Worm (Caenorhabditis elegans): ENCODE data around the gene rpa-1.

DNA sequence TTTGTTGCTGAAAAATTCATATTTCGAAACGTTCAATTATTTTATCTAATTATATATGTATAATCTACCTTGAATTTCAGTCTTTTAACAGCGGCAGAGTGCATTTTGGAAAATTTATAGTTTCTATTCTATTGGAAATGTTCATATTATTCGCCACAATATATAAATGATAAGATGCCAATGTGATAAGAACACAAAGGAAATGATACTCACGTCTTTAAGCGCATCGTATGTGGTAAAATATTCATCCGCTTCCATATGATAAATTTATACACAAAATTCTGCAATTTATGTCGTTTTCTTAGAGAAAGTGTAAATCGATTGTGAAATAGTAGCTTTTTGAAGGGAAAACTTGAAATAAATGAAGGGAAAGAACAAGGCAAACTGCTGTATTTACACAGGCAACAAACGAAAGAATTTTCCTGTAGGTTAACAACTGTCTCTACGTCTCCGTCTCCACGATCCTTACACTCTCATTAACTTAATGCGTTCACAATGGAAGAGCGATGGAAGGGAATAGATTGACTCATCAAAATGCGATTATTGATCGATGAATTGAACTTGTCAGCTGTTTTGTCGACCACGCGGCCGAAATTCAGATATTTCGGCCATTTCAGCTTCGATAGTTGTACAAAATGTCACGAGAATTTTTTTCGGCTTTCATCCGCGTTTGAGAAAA is 2.2 kb upstream of the rpa-1 start, which contains the start of gene alfa-1:
- TF ChIP-seq T23F11.4 (GFP tag; optimal IDR thresholded peaks at IDR 0.05) (no peak), nfya-1 (tag; optimal IDR thresholded peaks at IDR 0.05) (no peak), nhr-11 (tag; optimal IDR thresholded peaks at IDR 0.05) (no peak), dve-1 (tag; optimal IDR thresholded peaks at IDR 0.05) (no peak), pha-4 (tag; optimal IDR thresholded peaks at IDR 0.05) (no peak), ceh-22 (tag; optimal IDR thresholded peaks at IDR 0.05) (no peak), Y22D7AL.16 (tag; optimal IDR thresholded peaks at IDR 0.05) (no peak), unc-55 (GFP tag; optimal IDR thresholded peaks at IDR 0.05) (no peak)

All from whole organism, late embryonic.